Worm (Caenorhabditis elegans) whole organism, midembryonic: Measurements from ENCODE around the gene sbt-1.

Experiments used
- T22C8.4 ChIP-seq: fragments of 200-800 bp; sonication (Bioruptor generic); IDR thresholded peaks from 2 replicates; pipeline ENCODE4 v1.3.6; 2022; ENCODE audit warnings: missing genetic modification characterization, missing compliant biosample characterization
- klf-2 ChIP-seq: fragments of 200-800 bp; sonication (Bioruptor generic); conservative IDR thresholded peaks from 2 replicates; pipeline ENCODE4 v1.3.6; 2022; ENCODE audit warnings: missing genetic modification reagents, missing genetic modification characterization, missing compliant biosample characterization

- TF ChIP-seq T22C8.4 (GFP tag; lab: Robert Waterston, UW) = no peak
- TF ChIP-seq klf-2 (GFP tag; lab: Robert Waterston, UW) = no peak
These were observed 39.6 kb upstream of the sbt-1 start, which contains the start of gene F31D4.8 for ce11 chrV:20868329-20868728.
